Fruit fly (Drosophila melanogaster) whole organism, pupa: Measurements from ENCODE around the gene CG17075.

Experiments
- CG10348 ChIP-seq: fragments of 200-800 bp; sonication (Bioruptor generic); IDR thresholded peaks from 2 replicates; pipeline ENCODE4 v1.3.6; 2022; ENCODE audit warnings: missing biosample characterization, missing genetic modification characterization
- CG12605 ChIP-seq: fragments of 200-800 bp; sonication (Bioruptor generic); IDR thresholded peaks from 2 replicates; pipeline ENCODE4 v1.3.6; 2022; ENCODE audit warnings: missing biosample characterization, missing genetic modification characterization
- CG13204 ChIP-seq: fragments of 200-800 bp; sonication (Bioruptor generic); optimal IDR thresholded peaks from 2 replicates; lab custom pipeline; 2018; ENCODE audit warnings: missing biosample characterization, mild to moderate bottlenecking, missing genetic modification characterization, moderate library complexity
- CG14655 ChIP-seq: fragments of 200-800 bp; sonication (Bioruptor generic); optimal IDR thresholded peaks from 3 replicates; lab custom pipeline; 2017; ENCODE audit warnings: mild to moderate bottlenecking, missing biosample characterization, missing genetic modification reagents, missing genetic modification characterization
- CG15710 ChIP-seq: fragments of 200-800 bp; sonication (Bioruptor generic); optimal IDR thresholded peaks from 2 replicates; lab custom pipeline; 2018; ENCODE audit warnings: missing biosample characterization, mild to moderate bottlenecking, missing genetic modification characterization, moderate library complexity
- CG17806 ChIP-seq: fragments of 200-800 bp; sonication (Bioruptor generic); optimal IDR thresholded peaks from 2 replicates; lab custom pipeline; 2018; ENCODE audit warnings: missing biosample characterization, mild to moderate bottlenecking, missing genetic modification characterization, moderate library complexity
- CG32121 ChIP-seq: fragments of 200-800 bp; sonication (Bioruptor generic); IDR thresholded peaks from 2 replicates; pipeline ENCODE4 v1.3.6; 2022; ENCODE audit warnings: missing biosample characterization, missing genetic modification characterization
- CG34367 ChIP-seq: fragments of 200-800 bp; sonication (Bioruptor generic); optimal IDR thresholded peaks from 2 replicates; lab custom pipeline; 2018; ENCODE audit warnings: missing biosample characterization, mild to moderate bottlenecking, missing genetic modification characterization
- CG4496 ChIP-seq: fragments of 200-800 bp; sonication (Bioruptor generic); IDR thresholded peaks from 3 replicates; pipeline ENCODE4 v1.3.6; 2022; ENCODE audit warnings: missing biosample characterization, missing genetic modification characterization
- CG8159 ChIP-seq: fragments of 200-800 bp; sonication (Bioruptor generic); optimal IDR thresholded peaks from 3 replicates; lab custom pipeline; 2018; ENCODE audit warnings: missing biosample characterization, mild to moderate bottlenecking, missing genetic modification characterization, moderate library complexity
- CG8301 ChIP-seq: fragments of 200-800 bp; sonication (Bioruptor generic); optimal IDR thresholded peaks from 2 replicates; lab custom pipeline; 2018; ENCODE audit warnings: missing biosample characterization, mild to moderate bottlenecking, missing genetic modification characterization
- CG9948 ChIP-seq: fragments of 200-800 bp; sonication (Bioruptor generic); optimal IDR thresholded peaks from 2 replicates; lab custom pipeline; 2018; ENCODE audit warnings: missing biosample characterization, mild to moderate bottlenecking, missing genetic modification characterization, moderate library complexity
- D1 ChIP-seq: fragments of 200-800 bp; sonication (Bioruptor generic); optimal IDR thresholded peaks from 2 replicates; lab custom pipeline; 2018; ENCODE audit warnings: missing biosample characterization, mild to moderate bottlenecking, missing genetic modification characterization, moderate library complexity
- EcR ChIP-seq: fragments of 200-800 bp; sonication (Bioruptor generic); optimal IDR thresholded peaks from 3 replicates; lab custom pipeline; 2019; ENCODE audit warnings: missing biosample characterization, missing genetic modification characterization, mild to moderate bottlenecking, moderate library complexity, missing genetic modification reagents
- Ets98B ChIP-seq: fragments of 200-800 bp; sonication (Bioruptor generic); IDR thresholded peaks from 2 replicates; pipeline ENCODE4 v1.3.6; 2022; ENCODE audit warnings: missing biosample characterization, missing genetic modification characterization
- Pif1A ChIP-seq: fragments of 200-800 bp; sonication (Bioruptor generic); optimal IDR thresholded peaks from 3 replicates; lab custom pipeline; 2016; ENCODE audit warnings: missing biosample characterization, missing genetic modification characterization
- Pif1B ChIP-seq: fragments of 200-800 bp; sonication (Bioruptor generic); optimal IDR thresholded peaks from 3 replicates; lab custom pipeline; 2016; ENCODE audit warnings: missing biosample characterization, missing genetic modification characterization
- Snoo ChIP-seq: fragments of 200-800 bp; sonication (Bioruptor generic); optimal IDR thresholded peaks from 3 replicates; lab custom pipeline; 2017; ENCODE audit warnings: missing biosample characterization, mild to moderate bottlenecking, missing genetic modification characterization, inconsistent platforms
- fd96Ca ChIP-seq: fragments of 200-800 bp; sonication (Bioruptor generic); IDR thresholded peaks from 3 replicates; pipeline ENCODE4 v1.3.6; 2022; ENCODE audit warnings: missing biosample characterization, missing genetic modification characterization
- gl ChIP-seq: fragments of 200-800 bp; sonication (Bioruptor generic); optimal IDR thresholded peaks from 2 replicates; lab custom pipeline; 2018; ENCODE audit warnings: missing biosample characterization, mild to moderate bottlenecking, missing genetic modification characterization
- rn ChIP-seq: fragments of 200-800 bp; sonication (Bioruptor generic); IDR thresholded peaks from 2 replicates; pipeline ENCODE4 v1.3.6; 2022; ENCODE audit warnings: missing biosample characterization, missing genetic modification characterization

The CG17075 gene

dm6 chr2L:223867-224598 lies 43.3 kb downstream of the CG17075 start:
- TF ChIP-seq rn (GFP tag; lab: Robert Waterston, UW) (no peak), CG13204 (GFP tag; lab: Kevin White, UChicago) (peak; percentile 86)

- TF ChIP-seq CG10348 = peak; percentile 39; the same call in 1 of the 2 replicates
- TF ChIP-seq fd96Ca (GFP tag; lab: Robert Waterston, UW) = peak; percentile 97
- TF ChIP-seq CG9948 (tag; lab: Kevin White, UChicago) = peak; percentile 93
- TF ChIP-seq Ets98B (GFP tag; lab: Robert Waterston, UW) = peak; percentile 96
- TF ChIP-seq Snoo (tag; lab: Kevin White, UChicago) = peak; percentile 83
- peak; percentile 94 for TF ChIP-seq CG17806 (tag; lab: Kevin White, UChicago)
- TF ChIP-seq CG14655 (GFP tag; lab: Kevin White, UChicago) = peak; percentile 96
- TF ChIP-seq EcR = no peak
- peak; percentile 95 for TF ChIP-seq CG8301 (tag; lab: Kevin White, UChicago)
- peak; percentile 96 for TF ChIP-seq Pif1B (GFP tag; lab: Kevin White, UChicago)
- TF ChIP-seq rn (GFP tag; lab: Robert Waterston, UW) = peak; percentile 92
- peak; percentile 93 for TF ChIP-seq CG8159
- peak; percentile 93 for TF ChIP-seq CG34367 (tag; lab: Kevin White, UChicago)
- peak; percentile 87 for TF ChIP-seq gl (tag; lab: Kevin White, UChicago)
- TF ChIP-seq CG32121 (GFP tag; lab: Robert Waterston, UW) = peak; percentile 92
- TF ChIP-seq CG13204 (GFP tag; lab: Kevin White, UChicago) = peak; percentile 54
- TF ChIP-seq D1 (tag; lab: Kevin White, UChicago) = peak; percentile 87
- TF ChIP-seq CG12605 (GFP tag; lab: Robert Waterston, UW) = peak; percentile 93
- peak; percentile 90 for TF ChIP-seq CG15710 (tag; lab: Kevin White, UChicago)
- TF ChIP-seq Pif1A (GFP tag; lab: Kevin White, UChicago) = peak; percentile 96
- peak; percentile 98 for TF ChIP-seq CG4496 (GFP tag; lab: Robert Waterston, UW)
These were observed 44.0 kb downstream of the CG17075 start for dm6 chr2L:223351-223750.

- TF ChIP-seq CG4496 (GFP tag; lab: Robert Waterston, UW) (no peak), CG9948 (tag; lab: Kevin White, UChicago) (no peak), Pif1B (GFP tag; lab: Kevin White, UChicago) (no peak), fd96Ca (GFP tag; lab: Robert Waterston, UW) (no peak), CG17806 (tag; lab: Kevin White, UChicago) (no peak), CG10348 (no peak), CG14655 (GFP tag; lab: Kevin White, UChicago) (no peak), Ets98B (GFP tag; lab: Robert Waterston, UW) (no peak), CG8159 (no peak), Snoo (tag; lab: Kevin White, UChicago) (no peak), gl (tag; lab: Kevin White, UChicago) (no peak), CG32121 (GFP tag; lab: Robert Waterston, UW) (no peak), CG12605 (GFP tag; lab: Robert Waterston, UW) (no peak), CG34367 (tag; lab: Kevin White, UChicago) (no peak), EcR (no peak), Pif1A (GFP tag; lab: Kevin White, UChicago) (no peak), CG15710 (tag; lab: Kevin White, UChicago) (no peak), CG8301 (tag; lab: Kevin White, UChicago) (no peak), D1 (tag; lab: Kevin White, UChicago) (no peak), CG13204 (GFP tag; lab: Kevin White, UChicago) (no peak)
These were observed 44.4 kb downstream of the CG17075 start for dm6 chr2L:222867-223266.

- peak; percentile 21 for TF ChIP-seq Pif1B (GFP tag; lab: Kevin White, UChicago)
- TF ChIP-seq CG12605 (GFP tag; lab: Robert Waterston, UW) = peak; percentile 14; the same call in 1 of the 2 replicates
- peak; percentile 75 for TF ChIP-seq CG13204 (GFP tag; lab: Kevin White, UChicago)
- TF ChIP-seq CG10348 = no peak
- no peak for TF ChIP-seq CG8159
- TF ChIP-seq EcR = peak; percentile 95
- no peak for TF ChIP-seq gl (tag; lab: Kevin White, UChicago)
- TF ChIP-seq CG15710 (tag; lab: Kevin White, UChicago) = no peak
- no peak for TF ChIP-seq CG34367 (tag; lab: Kevin White, UChicago)
- peak; percentile 34; the same call in 1 of the 2 replicates for TF ChIP-seq Ets98B (GFP tag; lab: Robert Waterston, UW)
- TF ChIP-seq CG32121 (GFP tag; lab: Robert Waterston, UW) = no peak
- TF ChIP-seq CG4496 (GFP tag; lab: Robert Waterston, UW) = peak; percentile 66
- no peak for TF ChIP-seq CG8301 (tag; lab: Kevin White, UChicago)
- TF ChIP-seq Pif1A (GFP tag; lab: Kevin White, UChicago) = peak; percentile 34
- TF ChIP-seq, all 21 proteins: peak for 7
These were observed 45.3 kb downstream of the CG17075 start for dm6 chr2L:221939-222489.

dm6 chr2L:221152-221551 lies 46.2 kb downstream of the CG17075 start:
- no peak for TF ChIP-seq CG12605 (GFP tag; lab: Robert Waterston, UW)
- no peak for TF ChIP-seq CG8159
- TF ChIP-seq CG4496 (GFP tag; lab: Robert Waterston, UW) = no peak
- no peak for TF ChIP-seq CG15710 (tag; lab: Kevin White, UChicago)
- TF ChIP-seq CG14655 (GFP tag; lab: Kevin White, UChicago) = no peak
- TF ChIP-seq Pif1B (GFP tag; lab: Kevin White, UChicago) = no peak
- no peak for TF ChIP-seq CG34367 (tag; lab: Kevin White, UChicago)
- TF ChIP-seq fd96Ca (GFP tag; lab: Robert Waterston, UW) = no peak
